Worm (Caenorhabditis elegans) whole organism, L4 larva: ENCODE results near the gene T07C4.3.

Experiments
- ZK546.5 ChIP-seq, 2 experiments: sonication (generic microtip); optimal IDR thresholded peaks; 2 replicates each; lab custom pipeline; 2017; ENCODE audit warnings: missing biosample characterization in 2 of 2, missing genetic modification characterization in 2 of 2
- ctbp-1 ChIP-seq: fragments of 200-800 bp; sonication (Bioruptor generic); IDR thresholded peaks from 2 replicates; pipeline ENCODE4 v1.3.6; 2022; ENCODE audit warnings: missing genetic modification reagents, missing genetic modification characterization, missing compliant biosample characterization
- nhr-11 ChIP-seq: fragments of 150-350 bp; optimal IDR thresholded peaks from 2 replicates; lab custom pipeline; 2014; ENCODE audit warnings: missing biosample characterization, missing genetic modification characterization
- pha-4 ChIP-seq, 2 experiments: fragments of 150-350 bp in 1 of 2; fragments of 200-800 bp in 1 of 2; sonication (Bioruptor generic) in 1 of 2; IDR thresholded peaks in 1 of 2; optimal IDR thresholded peaks in 1 of 2; 2 replicates each; pipeline versions ENCODE4 v1.3.6 to Lab custom; 2014 to 2022; ENCODE audit warnings: missing genetic modification characterization in 2 of 2, missing genetic modification reagents in 2 of 2, missing biosample characterization in 1 of 2, missing compliant biosample characterization in 1 of 2
- unc-62 ChIP-seq, 3 experiments: fragments of 150-350 bp in 1 of 3; sonication (generic microtip); optimal IDR thresholded peaks in 2 of 3; peaks in 1 of 3; 1 replicate in 1 of 3; 2 replicates in 2 of 3; lab custom pipeline; 2014 to 2017; ENCODE audit warnings: missing biosample characterization in 3 of 3, missing genetic modification characterization in 3 of 3, missing genetic modification reagents in 3 of 3, missing genotype in 1 of 3

DNA sequence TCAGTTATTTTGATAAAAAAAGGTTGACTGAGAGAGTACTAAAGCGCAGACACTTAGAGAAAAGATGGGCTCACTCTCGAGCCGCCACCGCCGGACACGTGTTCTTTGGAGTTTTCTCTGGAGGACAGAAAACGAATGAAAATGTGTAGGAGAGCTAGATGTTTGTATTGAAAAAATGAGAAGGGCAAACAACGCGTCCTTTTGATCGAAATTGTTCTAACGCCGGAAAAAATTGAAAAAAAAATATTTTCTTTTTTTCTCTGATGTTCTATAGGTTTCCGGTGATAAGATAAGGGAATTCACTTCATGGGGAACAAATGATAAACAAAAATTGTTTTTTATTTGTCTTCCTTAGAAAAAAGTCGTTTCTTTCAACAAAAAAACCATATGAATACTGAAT is 22.1 kb upstream of the T07C4.3 start:
- no peak for TF ChIP-seq pha-4 (GFP tag; IDR thresholded peaks at IDR 0.05; lab: Robert Waterston, UW)
- no peak for TF ChIP-seq pha-4 (tag; optimal IDR thresholded peaks at IDR 0.05; lab: Kevin White, UChicago)
- no peak for TF ChIP-seq ZK546.5 (tag; optimal IDR thresholded peaks at IDR 0.05; lab: Kevin White, UChicago)
- no peak for TF ChIP-seq unc-62 (GFP tag; optimal IDR thresholded peaks at IDR 0.05 in 1 of 2; lab: Kevin White, UChicago)
- TF ChIP-seq unc-62 (tag; optimal IDR thresholded peaks at IDR 0.05; lab: Kevin White, UChicago), result no peak
- TF ChIP-seq nhr-11 (tag; lab: Kevin White, UChicago), result no peak
- no peak for TF ChIP-seq ctbp-1
